Worm (Caenorhabditis elegans) whole organism, early embryonic: ENCODE measurements around the gene tost-1.

Experiments used
- B0310.2 ChIP-seq: sonication (generic microtip); optimal IDR thresholded peaks from 2 replicates; lab custom pipeline; 2016; ENCODE audit warnings: mild to moderate bottlenecking, missing genetic modification characterization, missing compliant biosample characterization
- F13C5.2 ChIP-seq: sonication (generic microtip); optimal IDR thresholded peaks from 2 replicates; lab custom pipeline; 2017; ENCODE audit warnings: mild to moderate bottlenecking, missing genetic modification characterization, inconsistent platforms, missing compliant biosample characterization
- aly-1 ChIP-seq: sonication (generic microtip); optimal IDR thresholded peaks from 2 replicates; lab custom pipeline; 2016; ENCODE audit warnings: missing genetic modification characterization, missing compliant biosample characterization
- ama-1 ChIP-seq: fragments of 150-350 bp; optimal IDR thresholded peaks from 2 replicates; lab custom pipeline; 2014
- ceh-13 ChIP-seq: fragments of 200-800 bp; sonication (Bioruptor generic); optimal IDR thresholded peaks from 2 replicates; lab custom pipeline; 2018; ENCODE audit warnings: mild to moderate bottlenecking, missing genetic modification characterization, missing compliant biosample characterization
- ceh-36 ChIP-seq: sonication (generic microtip); optimal IDR thresholded peaks from 2 replicates; lab custom pipeline; 2016; ENCODE audit warnings: missing genetic modification characterization, inconsistent platforms, missing compliant biosample characterization
- ets-7 ChIP-seq: sonication (generic microtip); optimal IDR thresholded peaks from 2 replicates; lab custom pipeline; 2016; ENCODE audit warnings: missing genotype, missing genetic modification characterization, missing compliant biosample characterization
- flt-1 ChIP-seq: fragments of 200-800 bp; sonication (Bioruptor generic); IDR thresholded peaks from 2 replicates; pipeline ENCODE4 v1.3.6; 2022; ENCODE audit warnings: missing genetic modification characterization, missing compliant biosample characterization
- hmbx-1 ChIP-seq: sonication (generic microtip); optimal IDR thresholded peaks from 2 replicates; lab custom pipeline; 2016; ENCODE audit warnings: mild to moderate bottlenecking, missing genetic modification characterization, missing compliant biosample characterization
- hmg-4 ChIP-seq: fragments of 200-800 bp; sonication (Bioruptor generic); optimal IDR thresholded peaks from 2 replicates; lab custom pipeline; 2018; ENCODE audit warnings: mild to moderate bottlenecking, missing genetic modification characterization, missing compliant biosample characterization
- hnd-1 ChIP-seq: sonication (generic microtip); optimal IDR thresholded peaks from 2 replicates; lab custom pipeline; 2016; ENCODE audit warnings: missing genetic modification characterization, missing compliant biosample characterization
- pes-1 ChIP-seq: fragments of 200-800 bp; sonication (Bioruptor generic); IDR thresholded peaks from 2 replicates; pipeline ENCODE4 v1.3.6; 2022; ENCODE audit warnings: missing genetic modification reagents, missing genetic modification characterization, missing compliant biosample characterization
- scrt-1 ChIP-seq: fragments of 200-800 bp; sonication (Bioruptor generic); IDR thresholded peaks from 2 replicates; pipeline ENCODE4 v1.3.6; 2022; ENCODE audit warnings: missing genetic modification characterization, missing compliant biosample characterization
- sea-1 ChIP-seq: fragments of 200-800 bp; sonication (Bioruptor generic); conservative IDR thresholded peaks from 2 replicates; pipeline ENCODE4 v1.3.6; 2022; ENCODE audit warnings: missing genetic modification characterization, missing compliant biosample characterization
- tbx-11 ChIP-seq: fragments of 200-800 bp; sonication (Bioruptor generic); IDR thresholded peaks from 2 replicates; pipeline ENCODE4 v1.3.6; 2022; ENCODE audit warnings: missing genetic modification characterization, missing compliant biosample characterization
- tbx-37 ChIP-seq: fragments of 200-800 bp; sonication (Bioruptor generic); conservative IDR thresholded peaks from 2 replicates; pipeline ENCODE4 v1.3.6; 2022; ENCODE audit warnings: missing genetic modification reagents, missing genetic modification characterization, missing compliant biosample characterization
- tra-4 ChIP-seq: sonication (generic microtip); optimal IDR thresholded peaks from 2 replicates; lab custom pipeline; 2017; ENCODE audit warnings: missing genetic modification characterization, missing compliant biosample characterization

The tost-1 gene

DNA sequence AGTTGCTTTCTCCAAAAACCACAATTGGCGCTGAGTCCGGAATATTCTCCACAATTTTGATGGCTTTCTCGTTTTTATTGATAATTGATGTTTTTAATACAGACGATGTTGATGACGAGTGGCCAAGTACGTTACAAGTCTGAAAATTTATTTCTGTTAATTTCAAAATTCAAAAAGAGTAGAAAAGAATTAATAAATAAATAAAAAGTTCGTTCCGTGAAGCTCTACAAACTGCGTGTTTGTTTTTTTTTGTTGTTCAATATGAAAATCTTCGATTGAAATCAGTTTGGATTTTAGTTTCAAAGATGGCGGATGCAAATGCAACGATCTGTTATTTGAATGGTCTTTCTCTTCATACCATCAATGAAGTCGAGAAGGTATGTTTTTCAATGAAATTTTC, 32.8 kb upstream of the tost-1 start, which contains the start of gene F26F4.2:
F26F4.2 (plus strand) TSS at position 301 of the 400 bp plus-strand sequence.
- TF ChIP-seq pes-1 (GFP tag; lab: Robert Waterston, UW) (no peak), sea-1 (no peak), hmg-4 (GFP tag; lab: Kevin White, UChicago) (no peak), F13C5.2 (tag; lab: Kevin White, UChicago) (no peak), ama-1 (no peak), tbx-37 (no peak), aly-1 (tag; lab: Kevin White, UChicago) (no peak), ceh-36 (no peak), ets-7 (tag; lab: Kevin White, UChicago) (no peak), hmbx-1 (tag; lab: Kevin White, UChicago) (no peak), ceh-13 (GFP tag; lab: Kevin White, UChicago) (no peak), B0310.2 (tag; lab: Kevin White, UChicago) (no peak), hnd-1 (tag; lab: Kevin White, UChicago) (no peak), flt-1 (no peak), tra-4 (tag; lab: Kevin White, UChicago) (no peak)

DNA sequence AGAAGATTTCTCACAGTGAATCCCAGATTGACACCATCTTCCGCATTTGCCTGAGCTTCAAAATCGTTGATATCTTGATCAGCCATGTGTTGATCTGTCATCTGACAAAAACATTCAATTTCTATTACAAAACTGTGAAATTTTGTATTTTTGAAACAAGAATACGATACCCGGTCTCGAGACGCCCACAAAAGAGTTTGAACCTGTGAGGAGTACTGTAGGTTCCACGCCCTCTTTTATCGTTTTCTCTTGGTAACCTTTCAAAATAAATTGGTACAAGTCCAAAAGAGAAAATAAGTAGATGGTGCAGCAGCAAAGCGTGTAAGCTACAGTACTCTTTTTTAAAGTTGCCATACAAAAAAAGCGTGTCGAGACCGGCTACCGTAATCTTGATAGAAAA, 31.8 kb upstream of the tost-1 start, which contains the start of gene F26F4.12:
F26F4.12 (minus strand) TSS at position 101 of the 400 bp plus-strand sequence.
- TF ChIP-seq scrt-1 (GFP tag; lab: Robert Waterston, UW) (no peak), hnd-1 (tag; lab: Kevin White, UChicago) (no peak), flt-1 (no peak), aly-1 (tag; lab: Kevin White, UChicago) (no peak)

DNA sequence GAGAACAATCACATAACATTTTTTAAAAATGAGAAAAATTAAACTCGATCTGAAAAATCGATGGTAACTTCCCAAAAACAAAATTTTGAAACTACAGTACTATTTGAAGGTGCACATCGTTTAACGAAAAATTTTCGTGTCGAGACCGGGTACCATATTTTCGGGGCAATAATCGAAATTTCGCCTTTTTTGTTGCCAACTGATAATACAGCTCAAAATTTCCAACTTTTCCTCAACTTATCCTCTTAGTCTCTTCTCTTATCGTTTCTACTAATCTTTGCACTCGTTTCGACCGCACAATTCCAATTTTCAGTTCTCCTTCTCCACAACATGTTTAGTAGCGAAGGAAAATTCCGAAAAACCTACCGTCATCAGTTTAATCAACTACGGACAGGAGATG, 28.8 kb upstream of the tost-1 start, which contains the start of gene rom-1:
rom-1 (plus strand) TSS at position 301 of the 400 bp plus-strand sequence.
- TF ChIP-seq scrt-1 (GFP tag; lab: Robert Waterston, UW), result no peak
- no peak for TF ChIP-seq flt-1
- no peak for TF ChIP-seq ama-1
- TF ChIP-seq tbx-37, result no peak
- TF ChIP-seq hmbx-1 (tag; lab: Kevin White, UChicago), result no peak
- no peak for TF ChIP-seq B0310.2 (tag; lab: Kevin White, UChicago)
- no peak for TF ChIP-seq pes-1 (GFP tag; lab: Robert Waterston, UW)
- no peak for TF ChIP-seq ceh-36

DNA sequence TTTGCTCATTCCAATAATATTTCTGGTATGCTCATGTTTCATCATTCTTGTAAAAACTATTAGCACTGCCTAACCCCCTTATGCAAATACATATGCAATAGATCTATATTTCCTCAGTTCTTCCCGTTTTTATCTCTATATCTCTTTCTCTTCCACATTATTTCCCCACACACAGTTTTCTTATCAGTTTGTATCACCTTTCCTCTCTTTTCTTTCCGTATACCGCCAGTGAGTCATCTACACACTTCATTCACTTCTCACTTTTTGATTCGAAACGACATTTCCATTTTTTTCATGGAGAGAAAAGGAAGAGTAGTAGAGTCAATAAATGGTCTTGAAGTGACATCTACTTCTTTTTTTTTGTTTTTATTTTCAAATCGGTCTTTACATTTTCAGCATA, 28.3 kb upstream of the tost-1 start:
- TF ChIP-seq hmbx-1 (tag; lab: Kevin White, UChicago), result no peak
- no peak for TF ChIP-seq hnd-1 (tag; lab: Kevin White, UChicago)
- TF ChIP-seq ets-7 (tag; lab: Kevin White, UChicago), result no peak
- TF ChIP-seq F13C5.2 (tag; lab: Kevin White, UChicago), result no peak
- no peak for TF ChIP-seq flt-1
- TF ChIP-seq aly-1 (tag; lab: Kevin White, UChicago), result no peak
- no peak for TF ChIP-seq tra-4 (tag; lab: Kevin White, UChicago)
- no peak for TF ChIP-seq sea-1
- no peak for TF ChIP-seq tbx-37
- TF ChIP-seq pes-1 (GFP tag; lab: Robert Waterston, UW), result no peak
- TF ChIP-seq ceh-36, result no peak
- no peak for TF ChIP-seq ceh-13 (GFP tag; lab: Kevin White, UChicago)
- TF ChIP-seq B0310.2 (tag; lab: Kevin White, UChicago), result no peak
- TF ChIP-seq ama-1, result no peak
- no peak for TF ChIP-seq tbx-11 (GFP tag; lab: Robert Waterston, UW)
- TF ChIP-seq hmg-4 (GFP tag; lab: Kevin White, UChicago), result no peak
- no peak for TF ChIP-seq scrt-1 (GFP tag; lab: Robert Waterston, UW)

DNA sequence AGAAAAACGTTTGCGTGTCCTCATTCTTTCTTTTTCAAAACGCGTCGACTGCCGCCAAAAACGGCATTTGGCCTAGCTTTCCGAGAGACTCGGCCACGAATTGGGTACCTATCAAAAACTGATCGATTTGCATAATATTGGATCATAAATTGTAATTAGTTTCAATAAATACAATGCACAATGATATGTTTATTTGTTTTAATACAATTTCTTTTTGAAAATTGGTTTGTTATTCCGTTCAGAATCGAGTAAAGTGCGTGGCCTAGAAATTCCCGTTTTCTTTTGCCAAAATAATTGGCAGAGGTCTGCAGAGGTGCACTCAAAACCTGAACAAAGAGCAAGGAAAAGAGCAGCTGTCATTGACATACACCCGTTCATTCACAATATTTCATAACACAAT, 27.3 kb upstream of the tost-1 start, which contains the start of gene F26F4.8:
F26F4.8 (minus strand) TSS at position 69 of the 400 bp plus-strand sequence.
- no peak for TF ChIP-seq scrt-1 (GFP tag; lab: Robert Waterston, UW)
- no peak for TF ChIP-seq F13C5.2 (tag; lab: Kevin White, UChicago)
- no peak for TF ChIP-seq ceh-36
- 0 out of 2 replicates have a peak, but pooled peaks have one; percentile 40 for TF ChIP-seq pes-1 (GFP tag; lab: Robert Waterston, UW)
- peak; percentile 18 for TF ChIP-seq ceh-13 (GFP tag; lab: Kevin White, UChicago)
- no peak for TF ChIP-seq B0310.2 (tag; lab: Kevin White, UChicago)
- no peak for TF ChIP-seq ama-1
- no peak for TF ChIP-seq aly-1 (tag; lab: Kevin White, UChicago)
- TF ChIP-seq tra-4 (tag; lab: Kevin White, UChicago), result no peak
- TF ChIP-seq tbx-37, result 0 out of 2 replicates have a peak, but pooled peaks have one; percentile 12
- no peak for TF ChIP-seq tbx-11 (GFP tag; lab: Robert Waterston, UW)
- TF ChIP-seq ets-7 (tag; lab: Kevin White, UChicago), result peak; percentile 41
- no peak for TF ChIP-seq hnd-1 (tag; lab: Kevin White, UChicago)
- peak; percentile 25 for TF ChIP-seq hmg-4 (GFP tag; lab: Kevin White, UChicago)
- TF ChIP-seq flt-1, result no peak

DNA sequence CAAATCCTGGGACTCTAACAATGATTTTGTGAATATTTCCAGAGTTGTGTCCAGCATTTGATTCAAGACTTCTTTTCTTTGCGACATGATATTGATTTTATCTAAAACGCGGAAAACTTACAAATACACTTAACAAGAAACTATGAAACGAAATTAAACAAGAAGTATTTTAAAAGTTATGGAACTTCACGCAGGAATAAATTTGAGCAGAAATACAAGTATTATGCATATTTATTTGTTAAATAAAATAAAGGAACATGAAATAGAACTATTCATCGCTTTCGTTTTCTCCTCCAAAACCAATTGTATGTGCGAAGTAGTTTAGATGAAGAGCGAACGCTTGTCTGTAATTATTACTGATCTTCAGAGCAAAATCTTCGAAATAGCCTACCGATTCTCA, 25.7 kb upstream of the tost-1 start, which contains the start of gene kbp-2:
kbp-2 (minus strand) TSS at position 101 of the 400 bp plus-strand sequence.
- no peak for TF ChIP-seq aly-1 (tag; lab: Kevin White, UChicago)
- TF ChIP-seq ceh-36, result no peak
- TF ChIP-seq flt-1, result no peak

DNA sequence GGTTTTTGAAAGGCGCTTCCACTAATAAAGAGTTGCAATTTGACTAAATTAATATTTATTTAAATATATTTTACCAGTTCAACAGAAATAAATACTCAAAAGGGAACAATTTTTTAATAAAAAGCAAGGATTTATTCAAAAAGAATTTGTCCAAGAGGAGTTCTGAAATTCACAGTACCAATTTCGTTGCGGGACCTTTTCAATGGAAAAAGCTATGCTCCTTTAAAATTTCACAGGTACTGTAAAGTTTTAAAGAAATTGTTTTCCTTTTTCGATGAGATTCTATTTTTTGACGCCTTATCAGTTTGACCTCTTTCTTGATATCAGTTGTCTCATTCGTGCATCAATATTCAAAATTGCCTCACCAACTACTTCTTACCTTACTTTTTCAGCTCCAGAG, 22.1 kb upstream of the tost-1 start, which contains the start of gene tag-340:
tag-340 (plus strand) TSS at position 249 of the 400 bp plus-strand sequence.
- TF ChIP-seq ceh-36, result no peak
- TF ChIP-seq ama-1, result no peak
- TF ChIP-seq tbx-11 (GFP tag; lab: Robert Waterston, UW), result no peak
- no peak for TF ChIP-seq hmbx-1 (tag; lab: Kevin White, UChicago)
- TF ChIP-seq F13C5.2 (tag; lab: Kevin White, UChicago), result no peak
- TF ChIP-seq ceh-13 (GFP tag; lab: Kevin White, UChicago), result no peak
- TF ChIP-seq B0310.2 (tag; lab: Kevin White, UChicago), result no peak
- TF ChIP-seq aly-1 (tag; lab: Kevin White, UChicago), result no peak

DNA sequence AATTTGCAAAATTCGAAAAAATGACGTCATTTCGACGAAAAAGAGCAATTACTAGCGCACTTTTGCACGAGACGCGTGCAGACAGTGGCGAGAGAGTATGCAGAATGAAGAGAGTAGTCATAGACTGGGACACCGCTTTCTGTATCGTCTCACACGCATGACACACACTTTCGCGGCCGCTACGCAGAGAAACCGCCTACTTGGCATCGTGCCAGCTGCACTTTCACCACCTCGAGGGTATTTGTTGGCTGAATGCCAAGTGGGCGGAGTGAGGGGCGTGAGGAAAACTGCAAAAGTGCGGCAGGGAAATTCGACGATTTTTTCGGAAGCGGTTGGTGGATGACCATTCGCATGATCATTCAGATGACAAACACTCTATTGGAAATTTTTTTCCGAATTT, 21.6 kb upstream of the tost-1 start:
- peak; percentile 5 for TF ChIP-seq ets-7 (tag; lab: Kevin White, UChicago)
- peak; percentile 19 for TF ChIP-seq B0310.2 (tag; lab: Kevin White, UChicago)
- TF ChIP-seq tbx-37, result no peak
- TF ChIP-seq scrt-1 (GFP tag; lab: Robert Waterston, UW), result peak; percentile 55; the same call in 1 of the 2 replicates
- peak; percentile 91 for TF ChIP-seq hmg-4 (GFP tag; lab: Kevin White, UChicago)
- TF ChIP-seq ceh-13 (GFP tag; lab: Kevin White, UChicago), result no peak
- no peak for TF ChIP-seq pes-1 (GFP tag; lab: Robert Waterston, UW)
- TF ChIP-seq sea-1, result 0 out of 2 replicates have a peak, but pooled peaks have one; percentile 14
- TF ChIP-seq F13C5.2 (tag; lab: Kevin White, UChicago), result peak; percentile 87
